Worm (Caenorhabditis elegans): ENCODE measurements around the gene R11.3.

The R11.3 gene

DNA sequence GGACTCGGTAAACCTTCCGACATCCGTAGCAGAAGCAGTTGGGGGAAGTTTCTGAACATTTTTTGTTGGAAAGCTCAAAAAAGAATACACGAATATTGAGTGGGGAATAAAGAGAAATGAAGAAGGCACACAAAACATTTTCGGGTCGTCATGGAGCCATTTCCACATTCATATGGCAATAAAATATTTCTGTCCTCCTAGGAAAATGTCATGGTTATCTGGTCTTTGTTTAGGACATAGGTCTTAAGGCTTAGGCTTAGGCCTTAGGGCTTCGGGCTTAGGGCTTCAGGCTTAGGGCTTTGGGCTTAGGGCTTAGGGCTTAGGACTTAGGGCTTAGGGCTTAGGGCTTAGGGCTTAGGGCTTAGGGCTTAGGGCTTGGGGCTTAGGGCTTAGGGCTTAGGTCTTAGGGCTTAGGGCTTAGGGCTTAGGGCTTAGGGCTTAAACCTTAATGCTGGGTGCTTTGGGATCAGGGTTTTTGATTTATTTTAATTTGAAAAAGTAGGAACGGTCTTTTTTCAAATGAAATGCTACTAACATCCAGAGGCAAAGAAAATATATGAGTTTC, at the start of gene R11.3:
R11.3 (minus strand) TSS at position 51 of the 565 bp plus-strand sequence.
- no peak for TF ChIP-seq pros-1 (tag; optimal IDR thresholded peaks at IDR 0.05)
- TF ChIP-seq hlh-15 (tag; optimal IDR thresholded peaks at IDR 0.05) = no peak
- no peak for TF ChIP-seq hlh-30 (tag; optimal IDR thresholded peaks at IDR 0.05; ENCODE audit: insufficient read depth)
- TF ChIP-seq ceh-18 (tag; optimal IDR thresholded peaks at IDR 0.05) = no peak
- no peak for TF ChIP-seq fkh-6 (tag; optimal IDR thresholded peaks at IDR 0.05)
- no peak for TF ChIP-seq ref-2 (tag; optimal IDR thresholded peaks at IDR 0.05)
- TF ChIP-seq tbx-7 (tag; optimal IDR thresholded peaks at IDR 0.05) = no peak
- TF ChIP-seq odd-2 (tag; optimal IDR thresholded peaks at IDR 0.05) = no peak
- no peak for TF ChIP-seq K09A11.1 (tag; optimal IDR thresholded peaks at IDR 0.05; ENCODE audit: insufficient read depth)
- TF ChIP-seq pha-4 (tag; optimal IDR thresholded peaks at IDR 0.05) = no peak
- TF ChIP-seq lin-11 (tag; optimal IDR thresholded peaks at IDR 0.05) = no peak
- no peak for TF ChIP-seq eyg-1 (tag; optimal IDR thresholded peaks at IDR 0.05)
- no peak for TF ChIP-seq unc-3 (GFP tag; conservative IDR thresholded peaks at IDR 0.05)
- no peak for TF ChIP-seq unc-3 (tag; optimal IDR thresholded peaks at IDR 0.05)
- no peak for TF ChIP-seq pha-2 (tag; optimal IDR thresholded peaks at IDR 0.05)
- TF ChIP-seq npax-4 (tag; optimal IDR thresholded peaks at IDR 0.05) = no peak
- TF ChIP-seq sox-2 (GFP tag; IDR thresholded peaks at IDR 0.05) = no peak
- TF ChIP-seq fax-1 (tag; optimal IDR thresholded peaks at IDR 0.05) = no peak
- TF ChIP-seq tbx-2 (tag; optimal IDR thresholded peaks at IDR 0.05) = no peak

DNA sequence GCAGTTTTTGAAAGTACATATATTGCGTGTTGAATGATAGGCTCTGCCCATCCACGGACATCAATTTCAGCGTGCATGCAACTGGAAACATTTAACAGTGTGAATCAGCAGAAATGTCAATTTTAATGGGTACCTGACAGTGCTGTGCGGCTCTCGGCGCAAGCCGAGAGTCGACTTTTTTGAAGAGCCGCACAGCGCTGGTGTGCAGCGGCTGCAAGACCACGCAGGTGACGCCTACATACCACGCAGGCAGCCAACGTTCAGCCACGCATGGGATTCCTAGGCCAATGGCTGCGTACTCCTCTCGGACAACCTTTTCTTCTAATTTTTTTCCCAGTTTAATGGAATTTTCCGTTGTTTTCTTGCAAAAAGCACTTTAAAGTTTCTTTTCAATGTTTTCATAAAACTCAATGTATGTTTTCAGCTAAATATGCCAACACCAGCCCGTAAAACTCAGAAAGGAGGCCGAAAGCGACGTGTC, 45.8 kb upstream of the R11.3 start, which contains the start of gene W10G6.1:
W10G6.1 (plus strand) TSS at position 431 of the 481 bp plus-strand sequence.
- TF ChIP-seq hlh-6 (tag; optimal IDR thresholded peaks at IDR 0.05) (no peak), ceh-22 (tag; optimal IDR thresholded peaks at IDR 0.05) (no peak), Y22D7AL.16 (tag; optimal IDR thresholded peaks at IDR 0.05) (no peak), ztf-16 (tag; optimal IDR thresholded peaks at IDR 0.05) (no peak), nhr-232 (tag; optimal IDR thresholded peaks at IDR 0.05) (no peak), ceh-48 (tag; optimal IDR thresholded peaks at IDR 0.05) (no peak), fkh-6 (tag; optimal IDR thresholded peaks at IDR 0.05) (no peak), pros-1 (tag; optimal IDR thresholded peaks at IDR 0.05) (no peak), pat-9 (tag; optimal IDR thresholded peaks at IDR 0.05) (no peak), nhr-11 (tag; optimal IDR thresholded peaks at IDR 0.05) (no peak), ceh-14 (tag; optimal IDR thresholded peaks at IDR 0.05) (no peak), lin-11 (tag; optimal IDR thresholded peaks at IDR 0.05) (no peak), npax-4 (tag; optimal IDR thresholded peaks at IDR 0.05) (no peak), tbx-7 (tag; optimal IDR thresholded peaks at IDR 0.05) (no peak), F13H6.1 (tag; optimal IDR thresholded peaks at IDR 0.05) (no peak), ceh-18 (tag; optimal IDR thresholded peaks at IDR 0.05) (no peak), gmeb-2 (tag; optimal IDR thresholded peaks at IDR 0.05) (no peak), ceh-30 (tag; optimal IDR thresholded peaks at IDR 0.05) (no peak), T23F11.4 (GFP tag; optimal IDR thresholded peaks at IDR 0.05) (no peak), fax-1 (tag; optimal IDR thresholded peaks at IDR 0.05) (no peak)

DNA sequence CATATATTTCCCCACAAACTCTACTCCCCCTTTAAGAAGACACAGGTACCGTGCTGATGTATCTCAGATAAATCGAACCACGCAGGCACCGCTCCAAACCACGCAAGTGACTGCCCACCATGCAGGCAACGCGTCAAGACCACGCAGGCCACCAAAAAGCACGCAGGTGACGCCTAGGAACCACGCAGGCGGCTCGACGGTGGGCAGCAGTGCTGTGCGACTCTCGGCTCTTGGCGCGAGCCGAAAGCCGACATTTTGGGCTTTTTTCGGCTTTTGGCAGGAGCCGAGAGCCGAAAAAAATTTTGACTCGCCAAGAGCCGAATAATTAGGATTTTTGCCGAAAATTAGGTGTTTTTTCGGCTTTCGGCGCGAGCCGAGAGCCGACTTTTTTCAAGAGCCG, 44.1 kb upstream of the R11.3 start:
- TF ChIP-seq C08G9.2 (tag; optimal IDR thresholded peaks at IDR 0.05) (no peak), mec-3 (tag; optimal IDR thresholded peaks at IDR 0.05; ENCODE audit: borderline replicate concordance) (no peak), ets-4 (tag; optimal IDR thresholded peaks at IDR 0.05) (no peak), hlh-6 (tag; optimal IDR thresholded peaks at IDR 0.05) (no peak), ceh-18 (tag; optimal IDR thresholded peaks at IDR 0.05) (no peak), ceh-34 (tag; optimal IDR thresholded peaks at IDR 0.05) (no peak), ceh-48 (tag; optimal IDR thresholded peaks at IDR 0.05) (no peak), dve-1 (tag; optimal IDR thresholded peaks at IDR 0.05) (no peak), fkh-10 (GFP tag; optimal IDR thresholded peaks at IDR 0.05) (no peak), syd-9 (tag; optimal IDR thresholded peaks at IDR 0.05) (no peak), ceh-6 (GFP tag; optimal IDR thresholded peaks at IDR 0.05) (no peak), fkh-6 (tag; optimal IDR thresholded peaks at IDR 0.05) (no peak), ceh-31 (tag; optimal IDR thresholded peaks at IDR 0.05) (no peak), pag-3 (tag; optimal IDR thresholded peaks at IDR 0.05; ENCODE audit: borderline replicate concordance) (no peak), C38D4.7 (GFP tag; optimal IDR thresholded peaks at IDR 0.05) (no peak), sox-4 (tag; optimal IDR thresholded peaks at IDR 0.05) (no peak), K09A11.1 (tag; optimal IDR thresholded peaks at IDR 0.05; ENCODE audit: insufficient read depth) (no peak)
